Fruit fly (Drosophila melanogaster) whole organism, wandering third instar larva: ENCODE measurements around the gene Swip-1.

Experiments used
- Abd-B ChIP-seq: fragments of >200 bp; optimal IDR thresholded peaks from 2 replicates; lab custom pipeline; 2017; ENCODE audit warnings: missing biosample characterization, missing genetic modification characterization
- CG9705 ChIP-seq: fragments of 200-800 bp; sonication (Bioruptor generic); optimal IDR thresholded peaks from 2 replicates; lab custom pipeline; 2018; ENCODE audit warnings: missing biosample characterization, mild to moderate bottlenecking, missing genetic modification characterization
- CrebA ChIP-seq: fragments of 200-800 bp; sonication (Bioruptor generic); optimal IDR thresholded peaks from 2 replicates; lab custom pipeline; 2016; ENCODE audit warnings: missing biosample characterization, mild to moderate bottlenecking, missing genetic modification characterization, borderline replicate concordance
- Dfd ChIP-seq: fragments of >200 bp; optimal IDR thresholded peaks from 2 replicates; lab custom pipeline; 2017; ENCODE audit warnings: missing biosample characterization, missing genetic modification characterization
- Dif ChIP-seq: fragments of 200-275, 200-300 bp; sonication (Bioruptor generic); optimal IDR thresholded peaks from 2 replicates; lab custom pipeline; 2018; ENCODE audit warnings: missing biosample characterization, missing genetic modification characterization; ENCODE audit not compliant: partially characterized antibody
- HLH106 ChIP-seq: fragments of 200-800 bp; optimal IDR thresholded peaks from 3 replicates; lab custom pipeline; 2019; ENCODE audit warnings: missing biosample characterization, mild to moderate bottlenecking, missing genetic modification characterization, moderate library complexity
- Hnf4 ChIP-seq: fragments of 200-800 bp; sonication (Bioruptor generic); optimal IDR thresholded peaks from 2 replicates; lab custom pipeline; 2016; ENCODE audit warnings: missing biosample characterization, mild to moderate bottlenecking, missing genetic modification characterization
- Hr83 ChIP-seq: fragments of 200-300 bp; sonication (Bioruptor generic); optimal IDR thresholded peaks from 2 replicates; lab custom pipeline; 2016; ENCODE audit warnings: missing biosample characterization, mild to moderate bottlenecking, missing genetic modification characterization, moderate library complexity; ENCODE audit not compliant: poor library complexity, severe bottlenecking
- Jra ChIP-seq: sonication (Bioruptor generic); optimal IDR thresholded peaks from 2 replicates; lab custom pipeline; 2016; ENCODE audit warnings: missing biosample characterization, missing genetic modification characterization
- Myc ChIP-seq: fragments of >200 bp; optimal IDR thresholded peaks from 2 replicates; lab custom pipeline; 2017
- N ChIP-seq: fragments of >200 bp; optimal IDR thresholded peaks from 2 replicates; lab custom pipeline; 2018; ENCODE audit warnings: missing biosample characterization, missing external identifiers, missing genetic modification characterization
- OdsH ChIP-seq: fragments of 200-800 bp; sonication (Bioruptor generic); optimal IDR thresholded peaks from 2 replicates; lab custom pipeline; 2016; ENCODE audit warnings: missing biosample characterization, mild to moderate bottlenecking, missing genetic modification characterization
- Rel ChIP-seq, 2 experiments: fragments of 200-800 bp; sonication (Bioruptor generic) in 1 of 2; optimal IDR thresholded peaks; 2 replicates in 1 of 2; 3 replicates in 1 of 2; lab custom pipeline; 2016 to 2019; ENCODE audit warnings: mild to moderate bottlenecking in 2 of 2, missing biosample characterization in 2 of 2, missing genetic modification characterization in 2 of 2, moderate library complexity in 1 of 2
- Sp1 ChIP-seq: fragments of 200-800 bp; sonication (Bioruptor generic); optimal IDR thresholded peaks from 3 replicates; lab custom pipeline; 2019; ENCODE audit warnings: missing biosample characterization, mild to moderate bottlenecking, missing genetic modification characterization, moderate library complexity
- Vsx2 ChIP-seq: fragments of 200-300, 225-300 bp; sonication (Bioruptor generic); optimal IDR thresholded peaks from 2 replicates; lab custom pipeline; 2018; ENCODE audit warnings: missing biosample characterization, missing genetic modification characterization; ENCODE audit not compliant: partially characterized antibody
- br ChIP-seq: fragments of 200-800 bp; sonication (Bioruptor generic); optimal IDR thresholded peaks from 2 replicates; lab custom pipeline; 2016; ENCODE audit warnings: missing biosample characterization, missing genetic modification characterization
- brk ChIP-seq: fragments of 200-800 bp; sonication (Bioruptor generic); optimal IDR thresholded peaks from 2 replicates; lab custom pipeline; 2016; ENCODE audit warnings: missing biosample characterization, mild to moderate bottlenecking, missing genetic modification characterization
- dl ChIP-seq, 2 experiments: fragments of 175-275, 200-275 bp in 1 of 2; fragments of 200-275 bp in 1 of 2; sonication (Bioruptor generic); optimal IDR thresholded peaks; lab custom pipeline; 2018; ENCODE audit warnings: mild to moderate bottlenecking in 2 of 2, missing biosample characterization in 2 of 2, missing genetic modification characterization in 2 of 2, moderate library complexity in 2 of 2; ENCODE audit not compliant: partially characterized antibody in 2 of 2, insufficient read depth in 1 of 2
- dmrt93B ChIP-seq: fragments of 200-800 bp; sonication (Bioruptor generic); optimal IDR thresholded peaks from 2 replicates; lab custom pipeline; 2018; ENCODE audit warnings: missing biosample characterization, mild to moderate bottlenecking, missing genetic modification characterization
- dsf ChIP-seq: sonication (Bioruptor generic); optimal IDR thresholded peaks from 2 replicates; lab custom pipeline; 2016; ENCODE audit warnings: missing biosample characterization, missing genetic modification characterization, borderline replicate concordance
- ey ChIP-seq: fragments of 200-800 bp; sonication (Bioruptor generic); optimal IDR thresholded peaks from 2 replicates; lab custom pipeline; 2016; ENCODE audit warnings: missing biosample characterization, missing genetic modification characterization
- foxo ChIP-seq, 2 experiments: fragments of 200-800 bp; sonication (Bioruptor generic); optimal IDR thresholded peaks; 2 replicates in 1 of 2; 3 replicates in 1 of 2; lab custom pipeline; 2016 to 2017; ENCODE audit warnings: missing biosample characterization in 2 of 2, missing genetic modification characterization in 2 of 2
- fru ChIP-seq: fragments of 200-800 bp; sonication (Bioruptor generic); optimal IDR thresholded peaks from 3 replicates; lab custom pipeline; 2016; ENCODE audit warnings: missing biosample characterization, mild to moderate bottlenecking, missing genetic modification characterization
- h ChIP-seq: fragments of 200-800 bp; sonication (Bioruptor generic); optimal IDR thresholded peaks from 3 replicates; lab custom pipeline; 2016; ENCODE audit warnings: missing biosample characterization, mild to moderate bottlenecking, missing genetic modification characterization
- pan ChIP-seq: fragments of >200 bp; optimal IDR thresholded peaks from 2 replicates; lab custom pipeline; 2017
- psq ChIP-seq: fragments of 200-800 bp; sonication (Bioruptor generic); optimal IDR thresholded peaks from 3 replicates; lab custom pipeline; 2017; ENCODE audit warnings: missing biosample characterization, mild to moderate bottlenecking, missing genetic modification characterization, moderate library complexity
- rgr ChIP-seq: fragments of 200-800 bp; sonication (Bioruptor generic); optimal IDR thresholded peaks from 3 replicates; lab custom pipeline; 2016; ENCODE audit warnings: missing biosample characterization, mild to moderate bottlenecking, missing genetic modification characterization
- sage ChIP-seq: fragments of 200-800 bp; sonication (Bioruptor generic); optimal IDR thresholded peaks from 2 replicates; lab custom pipeline; 2016; ENCODE audit warnings: missing biosample characterization, mild to moderate bottlenecking, missing genetic modification characterization
- sv ChIP-seq: fragments of 200-800 bp; sonication (Bioruptor generic); optimal IDR thresholded peaks from 3 replicates; lab custom pipeline; 2016; ENCODE audit warnings: missing biosample characterization, missing genetic modification characterization
- tai ChIP-seq: sonication (Bioruptor generic); optimal IDR thresholded peaks from 2 replicates; lab custom pipeline; 2016; ENCODE audit warnings: missing biosample characterization, missing genetic modification characterization
- woc ChIP-seq: sonication (Bioruptor generic); optimal IDR thresholded peaks from 2 replicates; lab custom pipeline; 2016; ENCODE audit warnings: missing biosample characterization, mild to moderate bottlenecking, missing genetic modification characterization

Gene Swip-1

DNA sequence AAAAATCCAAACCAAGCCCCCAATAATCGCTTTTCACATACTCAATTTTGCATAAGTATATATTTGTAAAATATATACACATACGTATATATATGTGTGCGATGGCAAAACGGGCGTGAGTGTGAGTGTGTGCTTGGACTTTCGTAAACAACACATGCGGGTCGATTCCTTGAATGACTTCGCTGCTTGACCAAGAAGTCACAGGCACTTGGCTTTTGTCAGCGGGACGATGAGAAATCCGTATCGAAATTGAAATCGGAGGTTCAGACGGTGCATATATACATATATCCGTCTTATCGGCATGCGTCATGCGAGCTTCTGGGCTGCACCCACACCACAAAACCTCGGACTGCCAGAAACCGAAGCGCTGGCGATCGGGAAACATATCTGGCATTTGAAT is 47.9 kb upstream of the Swip-1 start:
- TF ChIP-seq OdsH (no peak), Dfd (GFP tag; lab: Kevin White, UChicago) (no peak), ey (no peak), HLH106 (tag; lab: Kevin White, UChicago) (no peak), CG9705 (GFP tag; lab: Kevin White, UChicago) (no peak), woc (GFP tag; lab: Kevin White, UChicago) (no peak), tai (GFP tag; lab: Kevin White, UChicago) (no peak), dmrt93B (GFP tag; lab: Kevin White, UChicago) (no peak), Dif (GFP tag; lab: Kevin White, UChicago) (no peak), br (no peak), brk (no peak), sage (GFP tag; lab: Kevin White, UChicago) (no peak), pan (lab: Kevin White, UChicago) (no peak), CrebA (no peak), Sp1 (no peak)

DNA sequence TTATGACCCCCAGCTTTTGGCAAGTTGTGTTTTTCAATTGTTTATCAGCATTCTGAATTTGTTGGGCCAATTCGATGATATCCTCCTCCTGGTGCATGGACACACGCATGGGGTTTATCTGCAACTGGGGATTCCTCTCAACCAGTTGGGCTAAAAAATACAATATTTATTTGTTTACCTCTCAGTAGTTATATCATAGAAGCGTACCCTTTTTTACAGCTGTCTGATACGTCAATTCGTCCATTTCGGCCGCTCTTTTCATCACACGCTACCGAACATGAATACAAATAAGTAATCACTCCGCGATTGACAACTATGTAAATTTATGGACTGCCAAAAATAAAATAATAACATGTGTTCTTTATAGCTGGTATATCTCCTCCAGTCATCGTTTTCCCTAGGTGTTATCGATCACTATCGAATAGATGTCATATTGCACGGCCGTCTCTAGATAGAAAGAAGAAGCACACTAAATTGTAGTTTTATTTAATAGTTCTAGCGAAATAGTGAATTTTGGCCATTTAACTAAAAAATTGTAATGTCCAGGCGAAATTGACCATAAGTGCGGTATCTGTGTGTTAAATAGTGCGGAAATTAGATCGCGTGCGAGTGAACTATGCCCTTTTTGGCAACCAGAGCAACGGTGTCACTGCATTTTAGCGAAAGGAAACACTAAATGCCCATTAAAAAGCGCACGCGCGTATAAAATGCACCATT is 47.3 kb upstream of the Swip-1 start, which contains the start of the genes mib2 and CG31800:
Gene mib2 (plus strand): TSS at position 232 of the 717 bp plus-strand sequence.
Gene CG31800 (minus strand): TSS at position 364 of the 717 bp plus-strand sequence.
- TF ChIP-seq foxo (GFP tag; optimal IDR thresholded peaks at IDR 0.05; lab: Kevin White, UChicago) = peak in 1 of 2 experiments; percentile 23
- TF ChIP-seq h (GFP tag; lab: Kevin White, UChicago) = peak; percentile 19
- TF ChIP-seq rgr (GFP tag; lab: Kevin White, UChicago) = peak; percentile 18
- TF ChIP-seq ey = no peak
- no peak for TF ChIP-seq sv (GFP tag; lab: Kevin White, UChicago)
- peak; percentile 6 for TF ChIP-seq HLH106 (tag; lab: Kevin White, UChicago)
- TF ChIP-seq Jra = peak; percentile 10
- peak; percentile 26 for TF ChIP-seq Hr83 (GFP tag; lab: Kevin White, UChicago)
- TF ChIP-seq Rel (GFP tag; optimal IDR thresholded peaks at IDR 0.05; lab: Kevin White, UChicago) = no peak
- TF ChIP-seq Rel (tag; optimal IDR thresholded peaks at IDR 0.05; lab: Kevin White, UChicago) = peak; percentile 25
- TF ChIP-seq Dif (GFP tag; lab: Kevin White, UChicago) = no peak
- no peak for TF ChIP-seq Hnf4 (GFP tag; lab: Kevin White, UChicago)
- TF ChIP-seq CG9705 (GFP tag; lab: Kevin White, UChicago) = no peak
- TF ChIP-seq, all 38 proteins: peak for 7

dm6 chr2L:19033288-19033687 is 46.2 kb upstream of the Swip-1 start, which contains the start of gene hook:
Gene hook, minus strand, starts transcription at chr2L:19033498.
- TF ChIP-seq sage (GFP tag; lab: Kevin White, UChicago) (peak; percentile 23), brk (no peak)

dm6 chr2L:19027246-19027886 is 40.3 kb upstream of the Swip-1 start, which contains the start of gene Sidpn:
Gene Sidpn, plus strand, starts transcription at chr2L:19027710.
- TF ChIP-seq dl (GFP tag; optimal IDR thresholded peaks at IDR 0.05; lab: Kevin White, UChicago; ENCODE audit: insufficient read depth in 1 of 2, partially characterized antibody in 2 of 2) (no peak), Jra (no peak), Dfd (GFP tag; lab: Kevin White, UChicago) (peak; percentile 89), ey (no peak)

DNA sequence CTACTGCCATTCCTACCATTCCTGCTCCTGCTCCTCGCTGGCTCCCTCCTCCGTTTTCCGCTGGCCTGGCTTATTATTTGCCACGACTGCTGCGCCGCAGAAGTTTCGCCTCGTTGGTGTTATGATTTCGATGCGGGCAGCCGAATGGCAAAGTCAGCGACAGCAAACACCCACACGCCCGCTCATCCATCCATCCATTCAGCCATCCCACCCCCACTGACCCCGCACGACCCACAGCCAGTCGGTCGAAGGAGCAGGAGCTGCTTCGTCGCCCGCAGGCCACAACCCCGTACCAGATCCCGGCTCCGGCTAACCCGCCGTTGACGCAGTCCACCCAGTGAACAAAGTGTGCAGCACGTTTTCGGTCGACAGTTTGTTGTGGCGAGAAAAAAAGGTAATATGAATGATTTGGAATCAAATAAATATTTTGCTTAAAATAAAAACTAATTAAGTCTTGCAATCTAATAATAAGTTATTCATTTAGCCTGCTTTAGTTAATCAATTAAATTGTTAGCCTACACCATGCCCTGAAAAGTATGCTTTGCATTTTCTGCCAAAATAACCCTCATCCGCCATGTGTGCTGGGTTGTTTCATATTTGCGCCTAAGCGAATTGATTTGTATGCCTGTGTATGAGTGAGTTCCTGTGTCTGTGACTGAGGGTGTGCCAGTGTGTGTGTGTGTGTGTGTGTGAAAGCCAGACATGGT is 39.6 kb upstream of the Swip-1 start:
- TF ChIP-seq Jra (no peak), ey (peak; percentile 50), foxo (GFP tag; optimal IDR thresholded peaks at IDR 0.05; lab: Kevin White, UChicago) (peak in 1 of 2 experiments; percentile 57), psq (GFP tag; lab: Kevin White, UChicago) (peak; percentile 20), dmrt93B (GFP tag; lab: Kevin White, UChicago) (peak; percentile 26), fru (GFP tag; lab: Kevin White, UChicago) (peak; percentile 48), Abd-B (GFP tag; lab: Kevin White, UChicago) (no peak), br (peak; percentile 20), CG9705 (GFP tag; lab: Kevin White, UChicago) (peak; percentile 33), brk (no peak), N (no peak), OdsH (peak; percentile 38), Vsx2 (GFP tag; lab: Kevin White, UChicago) (no peak), dl (GFP tag; optimal IDR thresholded peaks at IDR 0.05; lab: Kevin White, UChicago; ENCODE audit: insufficient read depth in 1 of 2, partially characterized antibody in 2 of 2) (no peak), Myc (no peak), HLH106 (tag; lab: Kevin White, UChicago) (peak; percentile 60), dsf (no peak), Dif (GFP tag; lab: Kevin White, UChicago) (no peak), tai (GFP tag; lab: Kevin White, UChicago) (no peak), rgr (GFP tag; lab: Kevin White, UChicago) (peak; percentile 13), h (GFP tag; lab: Kevin White, UChicago) (peak; percentile 37), Hr83 (GFP tag; lab: Kevin White, UChicago) (no peak), Sp1 (peak; percentile 67)
